Worm (Caenorhabditis elegans) whole organism, L4 larva: ENCODE results near the gene ags-3.
A peak's percentile ranks its signal among the peaks of the same experiment; 100 is the strongest.

Experiments used
- D1046.2 ChIP-seq: fragments of 200-800 bp; sonication (Bioruptor generic); IDR thresholded peaks from 2 replicates; pipeline ENCODE4 v1.3.6; 2022; ENCODE audit warnings: missing genetic modification characterization, missing compliant biosample characterization
- F10B5.3 ChIP-seq: sonication (generic microtip); optimal IDR thresholded peaks from 2 replicates; lab custom pipeline; 2016; ENCODE audit warnings: mild to moderate bottlenecking, missing genetic modification characterization, missing compliant biosample characterization
- F37D6.2 ChIP-seq: sonication (generic microtip); optimal IDR thresholded peaks from 2 replicates; lab custom pipeline; 2016; ENCODE audit warnings: mild to moderate bottlenecking, missing genetic modification characterization, missing compliant biosample characterization
- R02D3.7 ChIP-seq: fragments of 150-350 bp; sonication (generic microtip); optimal IDR thresholded peaks from 3 replicates; lab custom pipeline; 2014; ENCODE audit warnings: missing biosample characterization, missing genetic modification characterization
- T20F7.1 ChIP-seq: fragments of 200-800 bp; sonication (Bioruptor generic); optimal IDR thresholded peaks from 2 replicates; lab custom pipeline; 2018; ENCODE audit warnings: mild to moderate bottlenecking, missing genetic modification characterization, missing compliant biosample characterization
- Y48G9A.11 ChIP-seq: fragments of 200-800 bp; sonication (Bioruptor generic); IDR thresholded peaks from 2 replicates; pipeline ENCODE4 v1.3.6; 2022; ENCODE audit warnings: missing genetic modification reagents, missing genetic modification characterization, missing compliant biosample characterization
- Y75B8A.6 ChIP-seq: fragments of 200-800 bp; sonication (Bioruptor generic); IDR thresholded peaks from 2 replicates; pipeline ENCODE4 v1.3.6; 2022; ENCODE audit warnings: missing genetic modification reagents, missing genetic modification characterization, missing compliant biosample characterization
- aha-1 ChIP-seq: fragments of 150-350 bp; peaks from one replicate; lab custom pipeline; 2014; ENCODE audit warnings: missing biosample characterization, missing genetic modification characterization
- aly-2 ChIP-seq: sonication (generic microtip); optimal IDR thresholded peaks from 2 replicates; lab custom pipeline; 2018; ENCODE audit warnings: missing biosample characterization, missing genetic modification characterization
- ama-1 ChIP-seq: fragments of 150-350 bp; optimal IDR thresholded peaks from 2 replicates; lab custom pipeline; 2014; ENCODE audit warnings: inconsistent platforms, mixed read lengths
- arid-1 ChIP-seq: fragments of 200-800 bp; sonication (Bioruptor generic); conservative IDR thresholded peaks from 2 replicates; pipeline ENCODE4 v1.3.6; 2022; ENCODE audit warnings: missing genetic modification reagents, missing genetic modification characterization, missing compliant biosample characterization
- ceh-82 ChIP-seq: sonication (generic microtip); optimal IDR thresholded peaks from 2 replicates; lab custom pipeline; 2017; ENCODE audit warnings: missing biosample characterization, missing genetic modification characterization
- ces-1 ChIP-seq: fragments of 150-350 bp; sonication (generic microtip); optimal IDR thresholded peaks from 4 replicates; lab custom pipeline; 2014; ENCODE audit warnings: missing biosample characterization, missing genetic modification reagents, missing genetic modification characterization
- daf-16 ChIP-seq, 3 experiments: sonication (generic microtip); optimal IDR thresholded peaks; 2 replicates each; lab custom pipeline; 2016 to 2017; ENCODE audit warnings: missing genetic modification characterization in 3 of 3, missing genetic modification reagents in 3 of 3, mild to moderate bottlenecking in 2 of 3, missing compliant biosample characterization in 2 of 3, missing biosample characterization in 1 of 3, moderate library complexity in 1 of 3
- daf-8 ChIP-seq: fragments of 200-800 bp; sonication (Bioruptor generic); IDR thresholded peaks from 2 replicates; pipeline ENCODE4 v1.3.6; 2022; ENCODE audit warnings: missing genetic modification characterization, missing compliant biosample characterization
- dmd-8 ChIP-seq: fragments of 200-800 bp; sonication (Bioruptor generic); IDR thresholded peaks from 2 replicates; pipeline ENCODE4 v1.3.6; 2022; ENCODE audit warnings: missing genetic modification characterization, missing compliant biosample characterization
- hif-1 ChIP-seq, 2 experiments: sonication (generic microtip); optimal IDR thresholded peaks; 2 replicates each; lab custom pipeline; 2016 to 2017; ENCODE audit warnings: missing compliant biosample characterization in 2 of 2, missing genetic modification characterization in 2 of 2, missing genetic modification reagents in 2 of 2, missing genotype in 2 of 2, mild to moderate bottlenecking in 1 of 2
- hlh-30 ChIP-seq: sonication (generic microtip); optimal IDR thresholded peaks from 2 replicates; lab custom pipeline; 2017; ENCODE audit warnings: antibody characterized with exemption, mild to moderate bottlenecking, missing genetic modification characterization, missing compliant biosample characterization; ENCODE audit not compliant: insufficient read depth
- lin-29 ChIP-seq: fragments of 200-800 bp; sonication (Bioruptor generic); IDR thresholded peaks from 2 replicates; pipeline ENCODE4 v1.3.6; 2022; ENCODE audit warnings: missing genetic modification reagents, missing genetic modification characterization, missing compliant biosample characterization
- lin-39 ChIP-seq: fragments of 150-350 bp; optimal IDR thresholded peaks from 2 replicates; lab custom pipeline; 2014; ENCODE audit warnings: missing biosample characterization, missing genetic modification reagents, missing genetic modification characterization
- lir-3 ChIP-seq: sonication (generic microtip); optimal IDR thresholded peaks from 2 replicates; lab custom pipeline; 2016; ENCODE audit warnings: mild to moderate bottlenecking, missing genetic modification characterization, missing compliant biosample characterization
- lsy-2 ChIP-seq, 2 experiments: fragments of 150-350 bp in 1 of 2; sonication (generic microtip) in 1 of 2; optimal IDR thresholded peaks; 2 replicates each; lab custom pipeline; 2014 to 2017; ENCODE audit warnings: missing biosample characterization in 2 of 2, missing genetic modification characterization in 2 of 2
- madf-5 ChIP-seq, 2 experiments: fragments of 200-800 bp; sonication (Bioruptor generic); IDR thresholded peaks; 2 replicates each; pipeline ENCODE4 v1.3.6; 2022; ENCODE audit warnings: missing compliant biosample characterization in 2 of 2, missing genetic modification characterization in 2 of 2
- mdl-1 ChIP-seq, 2 experiments: fragments of 150-350 bp in 1 of 2; sonication (generic microtip) in 1 of 2; optimal IDR thresholded peaks; 2 replicates each; lab custom pipeline; 2014 to 2017; ENCODE audit warnings: missing biosample characterization in 2 of 2, missing genetic modification characterization in 2 of 2
- mdt-29 ChIP-seq: fragments of 200-800 bp; sonication (Bioruptor generic); IDR thresholded peaks from 2 replicates; pipeline ENCODE4 v1.3.6; 2022; ENCODE audit warnings: missing genetic modification reagents, missing genetic modification characterization, missing compliant biosample characterization
- mep-1 ChIP-seq: fragments of 150-350 bp; sonication (generic microtip); optimal IDR thresholded peaks from 3 replicates; lab custom pipeline; 2014; ENCODE audit warnings: missing biosample characterization, missing genetic modification characterization
- mxl-2 ChIP-seq: fragments of 200-800 bp; sonication (Bioruptor generic); conservative IDR thresholded peaks from 2 replicates; pipeline ENCODE4 v1.3.6; 2022; ENCODE audit warnings: missing genetic modification reagents, missing genetic modification characterization, missing compliant biosample characterization
- mxl-3 ChIP-seq: fragments of 200-800 bp; sonication (Bioruptor generic); optimal IDR thresholded peaks from 2 replicates; lab custom pipeline; 2018; ENCODE audit warnings: mild to moderate bottlenecking, missing genetic modification characterization, missing compliant biosample characterization
- nhr-237 ChIP-seq: sonication (generic microtip); optimal IDR thresholded peaks from 2 replicates; lab custom pipeline; 2017; ENCODE audit warnings: missing biosample characterization, missing genetic modification characterization
- nhr-41 ChIP-seq: fragments of 200-800 bp; sonication (Bioruptor generic); IDR thresholded peaks from 2 replicates; pipeline ENCODE4 v1.3.6; 2022; ENCODE audit warnings: missing genetic modification reagents, missing genetic modification characterization, missing compliant biosample characterization
- nhr-42 ChIP-seq: fragments of 200-800 bp; sonication (Bioruptor generic); IDR thresholded peaks from 2 replicates; pipeline ENCODE4 v1.3.6; 2022; ENCODE audit warnings: missing genetic modification characterization, missing compliant biosample characterization
- nhr-48 ChIP-seq: sonication (generic microtip); optimal IDR thresholded peaks from 2 replicates; lab custom pipeline; 2016; ENCODE audit warnings: mild to moderate bottlenecking, missing genetic modification characterization, missing compliant biosample characterization
- nhr-77 ChIP-seq: fragments of 150-350 bp; optimal IDR thresholded peaks from 2 replicates; lab custom pipeline; 2014; ENCODE audit warnings: missing biosample characterization, missing genetic modification characterization
- pha-4 ChIP-seq, 2 experiments: fragments of 150-350 bp in 1 of 2; fragments of 200-800 bp in 1 of 2; sonication (Bioruptor generic) in 1 of 2; IDR thresholded peaks in 1 of 2; optimal IDR thresholded peaks in 1 of 2; 2 replicates each; pipeline versions ENCODE4 v1.3.6 to Lab custom; 2014 to 2022; ENCODE audit warnings: missing genetic modification characterization in 2 of 2, missing genetic modification reagents in 2 of 2, missing biosample characterization in 1 of 2, missing compliant biosample characterization in 1 of 2
- pqm-1 ChIP-seq: sonication (generic microtip); optimal IDR thresholded peaks from 2 replicates; lab custom pipeline; 2017; ENCODE audit warnings: missing biosample characterization, missing genetic modification characterization
- sdz-12 ChIP-seq: fragments of 200-800 bp; sonication (Bioruptor generic); optimal IDR thresholded peaks from 2 replicates; lab custom pipeline; 2018; ENCODE audit warnings: mild to moderate bottlenecking, missing genetic modification characterization, missing compliant biosample characterization
- snpc-1.2 ChIP-seq: fragments of 200-800 bp; sonication (Bioruptor generic); IDR thresholded peaks from 2 replicates; pipeline ENCODE4 v1.3.6; 2022; ENCODE audit warnings: missing genetic modification reagents, missing genetic modification characterization, missing compliant biosample characterization
- spr-3 ChIP-seq: fragments of 200-800 bp; sonication (Bioruptor generic); optimal IDR thresholded peaks from 2 replicates; lab custom pipeline; 2018; ENCODE audit warnings: mild to moderate bottlenecking, missing genetic modification characterization, missing compliant biosample characterization
- tag-97 ChIP-seq: fragments of 200-800 bp; sonication (Bioruptor generic); IDR thresholded peaks from 2 replicates; pipeline ENCODE4 v1.3.6; 2022; ENCODE audit warnings: missing genetic modification characterization, missing compliant biosample characterization
- tra-1 ChIP-seq: fragments of 200-800 bp; sonication (Bioruptor generic); IDR thresholded peaks from 2 replicates; pipeline ENCODE4 v1.3.6; 2022; ENCODE audit warnings: missing genetic modification reagents, missing genetic modification characterization, missing compliant biosample characterization
- unc-62 ChIP-seq, 3 experiments: fragments of 150-350 bp in 1 of 3; sonication (generic microtip); optimal IDR thresholded peaks in 2 of 3; peaks in 1 of 3; 1 replicate in 1 of 3; 2 replicates in 2 of 3; lab custom pipeline; 2014 to 2017; ENCODE audit warnings: missing biosample characterization in 3 of 3, missing genetic modification characterization in 3 of 3, missing genetic modification reagents in 3 of 3, missing genotype in 1 of 3
- vab-7 ChIP-seq: fragments of 200-800 bp; sonication (Bioruptor generic); IDR thresholded peaks from 2 replicates; pipeline ENCODE4 v1.3.6; 2022; ENCODE audit warnings: missing genetic modification reagents, missing genetic modification characterization, missing compliant biosample characterization
- zip-11 ChIP-seq: fragments of 200-800 bp; sonication (Bioruptor generic); IDR thresholded peaks from 2 replicates; pipeline ENCODE4 v1.3.6; 2022; ENCODE audit warnings: missing genetic modification characterization, missing compliant biosample characterization
- zip-2 ChIP-seq: fragments of 150-350 bp; optimal IDR thresholded peaks from 2 replicates; lab custom pipeline; 2014; ENCODE audit warnings: missing biosample characterization, missing genetic modification characterization
- ztf-7 ChIP-seq: fragments of 150-350 bp; optimal IDR thresholded peaks from 2 replicates; lab custom pipeline; 2014; ENCODE audit warnings: missing biosample characterization, missing genetic modification characterization

The ags-3 gene

DNA sequence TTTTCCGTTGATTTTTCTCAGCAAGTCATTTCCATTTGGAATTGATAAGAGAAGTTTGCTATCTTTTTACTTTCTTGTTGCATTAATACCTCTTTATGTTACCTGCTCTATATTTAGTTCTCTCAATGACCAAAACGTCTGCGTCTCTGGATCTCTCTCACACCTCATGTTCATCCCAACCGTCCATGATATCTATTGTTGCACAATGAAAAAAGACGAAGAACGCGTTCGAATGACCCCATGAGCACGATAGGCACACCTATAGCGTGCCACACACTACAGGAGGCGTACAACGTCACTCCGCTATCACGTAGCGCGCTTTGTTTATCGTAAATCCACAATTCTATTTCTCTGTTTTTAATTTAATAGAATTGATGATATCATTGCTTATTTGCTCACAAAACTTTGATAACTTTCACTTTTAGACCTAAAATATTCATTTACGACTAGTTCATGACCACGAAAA is 24.2 kb downstream of the ags-3 start, which contains the start of gene Y34B4A.2 (continued):
- TF ChIP-seq R02D3.7 (tag; lab: Kevin White, UChicago), result peak; percentile 36
- TF ChIP-seq mep-1 (tag; lab: Kevin White, UChicago), result peak; percentile 51
- peak; percentile 15 for TF ChIP-seq pqm-1
- TF ChIP-seq daf-16 (GFP tag; optimal IDR thresholded peaks at IDR 0.05; lab: Kevin White, UChicago), result no peak
- TF ChIP-seq daf-16 (tag; optimal IDR thresholded peaks at IDR 0.05; lab: Kevin White, UChicago), result peak; percentile 86
- no peak for TF ChIP-seq mxl-3
- TF ChIP-seq nhr-41, result no peak
- TF ChIP-seq, all 104 proteins: peak for 22

DNA sequence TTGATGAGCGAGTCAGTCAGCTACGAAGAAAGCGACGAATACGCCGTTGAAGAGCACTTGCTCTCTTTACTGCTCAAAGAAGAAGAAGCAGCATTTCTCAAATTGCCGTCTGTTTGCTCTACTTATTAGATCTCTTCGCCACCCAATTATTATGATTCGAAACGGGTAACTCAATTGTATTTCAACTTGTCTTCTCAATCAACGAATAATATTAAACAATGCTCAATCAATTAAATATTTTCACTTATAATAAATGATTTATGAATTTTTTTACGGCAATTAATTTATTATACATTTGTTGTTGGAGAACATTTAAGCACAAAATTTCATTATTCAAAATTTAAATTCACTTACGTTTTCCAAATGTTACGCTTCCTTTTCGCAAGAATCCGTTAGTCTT is 25.2 kb downstream of the ags-3 start:
- TF ChIP-seq daf-8 (GFP tag; lab: Robert Waterston, UW), result no peak
- TF ChIP-seq aly-2 (tag; lab: Kevin White, UChicago), result no peak
- no peak for TF ChIP-seq tra-1 (GFP tag; lab: Robert Waterston, UW)
- no peak for TF ChIP-seq snpc-1.2 (GFP tag; lab: Robert Waterston, UW)
- no peak for TF ChIP-seq dmd-8 (GFP tag; lab: Robert Waterston, UW)
- no peak for TF ChIP-seq lir-3 (tag; lab: Kevin White, UChicago)
- no peak for TF ChIP-seq ces-1 (GFP tag; lab: Kevin White, UChicago)
- TF ChIP-seq sdz-12 (GFP tag; lab: Kevin White, UChicago), result no peak
- no peak for TF ChIP-seq zip-2 (tag; lab: Kevin White, UChicago)
- no peak for TF ChIP-seq lin-39 (tag; lab: Kevin White, UChicago)
- no peak for TF ChIP-seq nhr-237 (tag; lab: Kevin White, UChicago)
- no peak for TF ChIP-seq nhr-48 (tag; lab: Kevin White, UChicago)
- no peak for TF ChIP-seq mdt-29 (GFP tag; lab: Robert Waterston, UW)
- TF ChIP-seq hlh-30 (tag; lab: Kevin White, UChicago), result no peak
- TF ChIP-seq mxl-2 (GFP tag; lab: Robert Waterston, UW), result no peak
- no peak for TF ChIP-seq nhr-42 (GFP tag; lab: Robert Waterston, UW)

- no peak for TF ChIP-seq hif-1 (tag; optimal IDR thresholded peaks at IDR 0.05; lab: Kevin White, UChicago)
- TF ChIP-seq nhr-48 (tag; lab: Kevin White, UChicago), result no peak
- peak; percentile 78 for TF ChIP-seq aha-1 (tag; lab: Kevin White, UChicago)
- no peak for TF ChIP-seq nhr-42 (GFP tag; lab: Robert Waterston, UW)
- no peak for TF ChIP-seq F10B5.3 (tag; lab: Kevin White, UChicago)
- TF ChIP-seq ama-1, result no peak
- no peak for TF ChIP-seq lsy-2 (tag; optimal IDR thresholded peaks at IDR 0.05; lab: Kevin White, UChicago)
- TF ChIP-seq snpc-1.2 (GFP tag; lab: Robert Waterston, UW), result no peak
- peak in 1 of 2 experiments; percentile 32 for TF ChIP-seq unc-62 (GFP tag; optimal IDR thresholded peaks at IDR 0.05 in 1 of 2; lab: Kevin White, UChicago)
- no peak for TF ChIP-seq unc-62 (tag; optimal IDR thresholded peaks at IDR 0.05; lab: Kevin White, UChicago)
- no peak for TF ChIP-seq ztf-7
- no peak for TF ChIP-seq zip-11 (GFP tag; lab: Robert Waterston, UW)
- TF ChIP-seq spr-3 (GFP tag; lab: Kevin White, UChicago), result no peak
Measured at ce11 chrX:5276772-5277171, 26.6 kb downstream of the ags-3 start.

ce11 chrX:5275209-5275608 is 28.2 kb downstream of the ags-3 start, which contains the start of gene hst-6:
hst-6 (plus strand) TSS chrX:5275561.
- TF ChIP-seq T20F7.1 (GFP tag; lab: Kevin White, UChicago) (peak; percentile 79), nhr-41 (no peak), pha-4 (GFP tag; IDR thresholded peaks at IDR 0.05; lab: Robert Waterston, UW) (0 out of 2 replicates have a peak, but pooled peaks have one; percentile 41), pha-4 (tag; optimal IDR thresholded peaks at IDR 0.05; lab: Kevin White, UChicago) (no peak), nhr-77 (tag; lab: Kevin White, UChicago) (peak; percentile 10), tag-97 (GFP tag; lab: Robert Waterston, UW) (no peak), F37D6.2 (tag; lab: Kevin White, UChicago) (no peak), aha-1 (tag; lab: Kevin White, UChicago) (peak; percentile 91), zip-2 (tag; lab: Kevin White, UChicago) (peak; percentile 21), vab-7 (GFP tag; lab: Robert Waterston, UW) (0 out of 2 replicates have a peak, but pooled peaks have one; percentile 15), mdl-1 (tag; optimal IDR thresholded peaks at IDR 0.05; lab: Kevin White, UChicago) (peak in 1 of 2 experiments; percentile 50), madf-5 (GFP tag; IDR thresholded peaks at IDR 0.05; lab: Robert Waterston, UW) (0 out of 4 replicates have a peak, but pooled peaks of 1 of the 2 experiments have one; percentile 45), Y48G9A.11 (GFP tag; lab: Robert Waterston, UW) (no peak), arid-1 (no peak), D1046.2 (GFP tag; lab: Robert Waterston, UW) (no peak), mep-1 (tag; lab: Kevin White, UChicago) (peak; percentile 86), ceh-82 (tag; lab: Kevin White, UChicago) (no peak), Y75B8A.6 (GFP tag; lab: Robert Waterston, UW) (no peak), lin-29 (GFP tag; lab: Robert Waterston, UW) (no peak)
